Worm (Caenorhabditis elegans): ENCODE data around the gene ech-4.
A peak's percentile ranks its signal among the peaks of the same experiment; 100 is the strongest.

ech-4 gene

ce11 chrII:10820679-10821078, at the start of gene ech-4:
Gene ech-4 (plus strand): TSS chrII:10821031.
- TF ChIP-seq W03F9.2 (tag; optimal IDR thresholded peaks at IDR 0.05) (no peak), him-1 (tag; optimal IDR thresholded peaks at IDR 0.05) (no peak), dao-5 (tag; optimal IDR thresholded peaks at IDR 0.05) (no peak)

ce11 chrII:10778026-10778425, 42.8 kb upstream of the ech-4 start, which contains the start of gene mpz-1:
Gene mpz-1 (minus strand): TSS chrII:10778126.
- TF ChIP-seq W03F9.2 (tag; optimal IDR thresholded peaks at IDR 0.05) (no peak), him-1 (tag; optimal IDR thresholded peaks at IDR 0.05) (no peak)

ce11 chrII:10783201-10783962, 37.4 kb upstream of the ech-4 start, which contains the start of gene ect-2:
Gene ect-2 (minus strand): TSS chrII:10783962.
- TF ChIP-seq him-1 (tag; optimal IDR thresholded peaks at IDR 0.05): no peak
- no peak for TF ChIP-seq dao-5 (tag; optimal IDR thresholded peaks at IDR 0.05)
- TF ChIP-seq W03F9.2 (tag; optimal IDR thresholded peaks at IDR 0.05): no peak

ce11 chrII:10784248-10784647, 36.6 kb upstream of the ech-4 start:
- no peak for TF ChIP-seq him-1 (tag; optimal IDR thresholded peaks at IDR 0.05)
- no peak for TF ChIP-seq dao-5 (tag; optimal IDR thresholded peaks at IDR 0.05)
- no peak for TF ChIP-seq W03F9.2 (tag; optimal IDR thresholded peaks at IDR 0.05)

ce11 chrII:10784780-10785463, 35.9 kb upstream of the ech-4 start, which contains the start of gene cdl-1:
Gene cdl-1 (plus strand): TSS chrII:10785452.
- TF ChIP-seq W03F9.2 (tag; optimal IDR thresholded peaks at IDR 0.05) (no peak), dao-5 (tag; optimal IDR thresholded peaks at IDR 0.05) (no peak), him-1 (tag; optimal IDR thresholded peaks at IDR 0.05) (no peak)

ce11 chrII:10787240-10787639, 33.6 kb upstream of the ech-4 start, which contains the start of gene tag-209:
Gene tag-209 (plus strand): TSS chrII:10787312.
- TF ChIP-seq W03F9.2 (tag; optimal IDR thresholded peaks at IDR 0.05): no peak
- no peak for TF ChIP-seq him-1 (tag; optimal IDR thresholded peaks at IDR 0.05)
- no peak for TF ChIP-seq dao-5 (tag; optimal IDR thresholded peaks at IDR 0.05)

- TF ChIP-seq him-1 (tag; optimal IDR thresholded peaks at IDR 0.05) (no peak), W03F9.2 (tag; optimal IDR thresholded peaks at IDR 0.05) (no peak)
These were observed 28.2 kb upstream of the ech-4 start for ce11 chrII:10792611-10793010.

- TF ChIP-seq W03F9.2 (tag; optimal IDR thresholded peaks at IDR 0.05): no peak
These were observed 27.4 kb upstream of the ech-4 start, which contains the start of gene vps-11 for ce11 chrII:10793393-10793792. Gene vps-11 (minus strand): TSS chrII:10793493.

ce11 chrII:10796194-10796593, 24.6 kb upstream of the ech-4 start, which contains the start of gene set-14:
Gene set-14 (minus strand): TSS chrII:10796294.
- no peak for TF ChIP-seq him-1 (tag; optimal IDR thresholded peaks at IDR 0.05)
- no peak for TF ChIP-seq dao-5 (tag; optimal IDR thresholded peaks at IDR 0.05)
- no peak for TF ChIP-seq W03F9.2 (tag; optimal IDR thresholded peaks at IDR 0.05)

ce11 chrII:10798429-10798893, 22.4 kb upstream of the ech-4 start, which contains the start of gene npp-19:
Gene npp-19 (minus strand): TSS chrII:10798479.
- TF ChIP-seq W03F9.2 (tag; optimal IDR thresholded peaks at IDR 0.05): peak; percentile 84
- no peak for TF ChIP-seq dao-5 (tag; optimal IDR thresholded peaks at IDR 0.05)

- TF ChIP-seq dao-5 (tag; optimal IDR thresholded peaks at IDR 0.05) (no peak), him-1 (tag; optimal IDR thresholded peaks at IDR 0.05) (no peak), W03F9.2 (tag; optimal IDR thresholded peaks at IDR 0.05) (no peak)
These were observed 20.6 kb upstream of the ech-4 start for ce11 chrII:10800209-10800608.

- TF ChIP-seq him-1 (tag; optimal IDR thresholded peaks at IDR 0.05) (no peak), W03F9.2 (tag; optimal IDR thresholded peaks at IDR 0.05) (no peak), dao-5 (tag; optimal IDR thresholded peaks at IDR 0.05) (no peak)
These were observed 16.4 kb upstream of the ech-4 start for ce11 chrII:10804442-10804841.

ce11 chrII:10804907-10805306, 15.9 kb upstream of the ech-4 start:
- TF ChIP-seq W03F9.2 (tag; optimal IDR thresholded peaks at IDR 0.05) (no peak), dao-5 (tag; optimal IDR thresholded peaks at IDR 0.05) (no peak), him-1 (tag; optimal IDR thresholded peaks at IDR 0.05) (no peak)

ce11 chrII:10805437-10805836, 15.4 kb upstream of the ech-4 start, which contains the start of gene ceh-62:
Gene ceh-62 (plus strand): TSS chrII:10805737.
- TF ChIP-seq him-1 (tag; optimal IDR thresholded peaks at IDR 0.05) (no peak), W03F9.2 (tag; optimal IDR thresholded peaks at IDR 0.05) (no peak), dao-5 (tag; optimal IDR thresholded peaks at IDR 0.05) (no peak)
